Worm (Caenorhabditis elegans): Measurements from ENCODE around the gene R102.1.

DNA sequence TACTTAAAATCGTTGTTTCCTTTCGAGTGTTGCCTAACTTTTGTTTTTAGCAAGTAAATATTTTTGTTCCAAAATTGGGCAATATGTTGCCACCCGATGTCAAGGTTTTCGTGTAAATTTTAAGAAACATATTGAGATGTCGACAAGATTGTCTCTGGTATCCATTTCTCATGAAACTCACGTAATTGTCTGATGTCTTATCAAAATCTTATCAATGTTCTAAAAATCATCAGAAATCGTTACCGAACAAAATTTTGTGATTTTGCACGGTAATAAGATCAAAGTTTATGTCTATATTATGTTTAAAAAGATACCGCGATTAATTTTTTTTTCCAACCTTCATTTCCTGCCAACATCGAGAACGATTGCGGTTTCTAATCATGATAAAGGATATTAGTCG lies 13.2 kb downstream of the R102.1 start:
- TF ChIP-seq unc-30 (tag; optimal IDR thresholded peaks at IDR 0.05) (no peak), lin-13 (GFP tag; optimal IDR thresholded peaks at IDR 0.05) (no peak), nhr-28 (tag; optimal IDR thresholded peaks at IDR 0.05) (no peak), ceh-90 (tag; optimal IDR thresholded peaks at IDR 0.05) (no peak)

Data from whole organism, L1 larva.